Fruit fly (Drosophila melanogaster) whole organism, embryonic: ENCODE measurements around the gene CG7702.
A peak's percentile ranks its signal among the peaks of the same experiment; 100 is the strongest.

Experiments used
- Abd-B ChIP-seq: fragments of 200-800 bp; sonication (Bioruptor generic); optimal IDR thresholded peaks from 2 replicates; lab custom pipeline; 2018; ENCODE audit warnings: missing biosample characterization, mild to moderate bottlenecking, missing genetic modification characterization, moderate library complexity
- Blimp-1 ChIP-seq: fragments of 200-800 bp; sonication (Bioruptor generic); optimal IDR thresholded peaks from 3 replicates; lab custom pipeline; 2018; ENCODE audit warnings: missing biosample characterization, missing genetic modification characterization, mild to moderate bottlenecking, moderate library complexity, missing genetic modification reagents
- CG10431 ChIP-seq: fragments of 200-800 bp; sonication (Bioruptor generic); optimal IDR thresholded peaks from 3 replicates; lab custom pipeline; 2018; ENCODE audit warnings: missing biosample characterization, mild to moderate bottlenecking, missing genetic modification characterization
- CG11504 ChIP-seq: fragments of 200-800 bp; sonication (Bioruptor generic); optimal IDR thresholded peaks from 3 replicates; lab custom pipeline; 2019; ENCODE audit warnings: missing biosample characterization, mild to moderate bottlenecking, missing genetic modification characterization, moderate library complexity
- CG12236 ChIP-seq: fragments of 200-800 bp; sonication (Bioruptor generic); optimal IDR thresholded peaks from 2 replicates; lab custom pipeline; 2016; ENCODE audit warnings: missing biosample characterization, missing genetic modification characterization
- CG12942 ChIP-seq: fragments of 200-800 bp; sonication (Bioruptor generic); optimal IDR thresholded peaks from 3 replicates; lab custom pipeline; 2016; ENCODE audit warnings: missing biosample characterization, missing genetic modification characterization
- CG1529 ChIP-seq: fragments of 200-800 bp; sonication (Bioruptor generic); optimal IDR thresholded peaks from 3 replicates; lab custom pipeline; 2018; ENCODE audit warnings: missing biosample characterization, missing genetic modification characterization
- CG16779 ChIP-seq: fragments of 200-800 bp; sonication (Bioruptor generic); IDR thresholded peaks from 2 replicates; pipeline ENCODE4 v1.3.6; 2022; ENCODE audit warnings: missing biosample characterization, missing genetic modification characterization
- CG17385 ChIP-seq: fragments of 200-800 bp; sonication (Bioruptor generic); optimal IDR thresholded peaks from 3 replicates; lab custom pipeline; 2018; ENCODE audit warnings: missing biosample characterization, mild to moderate bottlenecking, missing genetic modification characterization
- CG2120 ChIP-seq: fragments of 200-800 bp; sonication (Bioruptor generic); optimal IDR thresholded peaks from 3 replicates; lab custom pipeline; 2016; ENCODE audit warnings: missing biosample characterization, missing genetic modification characterization
- CG2678 ChIP-seq: fragments of 200-800 bp; sonication (Bioruptor generic); optimal IDR thresholded peaks from 3 replicates; lab custom pipeline; 2019; ENCODE audit warnings: missing biosample characterization, mild to moderate bottlenecking, missing genetic modification characterization, moderate library complexity
- CG30403 ChIP-seq: fragments of 200-800 bp; sonication (Bioruptor generic); optimal IDR thresholded peaks from 3 replicates; lab custom pipeline; 2016; ENCODE audit warnings: missing biosample characterization, missing genetic modification characterization
- CG3847 ChIP-seq: fragments of 200-800 bp; sonication (Bioruptor generic); IDR thresholded peaks from 2 replicates; pipeline ENCODE4 v1.3.6; 2022; ENCODE audit warnings: missing biosample characterization, missing genetic modification characterization
- CG5180 ChIP-seq: fragments of 200-800 bp; sonication (Bioruptor generic); optimal IDR thresholded peaks from 3 replicates; lab custom pipeline; 2017; ENCODE audit warnings: missing biosample characterization, missing genetic modification characterization, mild to moderate bottlenecking, moderate library complexity, missing genetic modification reagents
- CG6175 ChIP-seq: fragments of 200-800 bp; sonication (Bioruptor generic); IDR thresholded peaks from 3 replicates; pipeline ENCODE4 v1.3.6; 2022; ENCODE audit warnings: missing biosample characterization, missing genetic modification characterization
- CG6654 ChIP-seq: fragments of 200-800 bp; sonication (Bioruptor generic); optimal IDR thresholded peaks from 2 replicates; lab custom pipeline; 2017; ENCODE audit warnings: missing biosample characterization, mild to moderate bottlenecking, missing genetic modification characterization
- CG6689 ChIP-seq: fragments of 200-800 bp; sonication (Bioruptor generic); IDR thresholded peaks from 2 replicates; pipeline ENCODE4 v1.3.6; 2022; ENCODE audit warnings: missing biosample characterization, missing genetic modification characterization
- CoRest ChIP-seq: fragments of 200-800 bp; sonication (Bioruptor generic); optimal IDR thresholded peaks from 3 replicates; lab custom pipeline; 2018; ENCODE audit warnings: missing biosample characterization, mild to moderate bottlenecking, missing genetic modification characterization, moderate library complexity
- Doc2 ChIP-seq: fragments of 200-800 bp; sonication (Bioruptor generic); IDR thresholded peaks from 2 replicates; pipeline ENCODE4 v1.3.6; 2022; ENCODE audit warnings: missing biosample characterization, missing genetic modification characterization
- Drgx ChIP-seq: fragments of 200-800 bp; sonication (Bioruptor generic); IDR thresholded peaks from 2 replicates; pipeline ENCODE4 v1.3.6; 2022; ENCODE audit warnings: missing biosample characterization, missing genetic modification characterization
- Eip74EF ChIP-seq, 2 experiments: fragments of 200-800 bp in 1 of 2; fragments of >200 bp in 1 of 2; sonication (Bioruptor generic) in 1 of 2; optimal IDR thresholded peaks; 2 replicates each; lab custom pipeline; 2017 to 2019; ENCODE audit warnings: missing biosample characterization in 2 of 2, missing genetic modification characterization in 2 of 2, mild to moderate bottlenecking in 1 of 2, moderate library complexity in 1 of 2
- Ets97D ChIP-seq: fragments of 200-800 bp; sonication (Bioruptor generic); optimal IDR thresholded peaks from 3 replicates; lab custom pipeline; 2016; ENCODE audit warnings: missing biosample characterization, missing genetic modification characterization
- HHEX ChIP-seq: fragments of 200-800 bp; sonication (Bioruptor generic); optimal IDR thresholded peaks from 3 replicates; lab custom pipeline; 2017; ENCODE audit warnings: missing biosample characterization, mild to moderate bottlenecking, missing genetic modification characterization, missing genetic modification reagents
- Jarid2 ChIP-seq: fragments of 200-800 bp; sonication (Bioruptor generic); optimal IDR thresholded peaks from 3 replicates; lab custom pipeline; 2017; ENCODE audit warnings: mild to moderate bottlenecking, missing biosample characterization, missing genetic modification reagents, missing genetic modification characterization
- Oli ChIP-seq: fragments of 200-800 bp; sonication (Bioruptor generic); optimal IDR thresholded peaks from 2 replicates; lab custom pipeline; 2018; ENCODE audit warnings: missing biosample characterization, mild to moderate bottlenecking, missing genetic modification characterization, moderate library complexity
- Pdp1 ChIP-seq, 2 experiments: fragments of 200-800 bp; sonication (Bioruptor generic); optimal IDR thresholded peaks; 3 replicates each; lab custom pipeline; 2016; ENCODE audit warnings: missing biosample characterization in 2 of 2, missing genetic modification characterization in 2 of 2, mild to moderate bottlenecking in 1 of 2, moderate library complexity in 1 of 2
- Sox102F ChIP-seq: fragments of 200-800 bp; sonication (Bioruptor generic); optimal IDR thresholded peaks from 2 replicates; lab custom pipeline; 2018; ENCODE audit warnings: missing biosample characterization, mild to moderate bottlenecking, missing genetic modification characterization, moderate library complexity
- ara ChIP-seq: fragments of 200-800 bp; sonication (Bioruptor generic); IDR thresholded peaks from 2 replicates; pipeline ENCODE4 v1.3.6; 2022; ENCODE audit warnings: missing biosample characterization, missing genetic modification characterization
- br ChIP-seq: fragments of >200 bp; optimal IDR thresholded peaks from 2 replicates; lab custom pipeline; 2017
- da ChIP-seq: fragments of 200-800 bp; sonication (Bioruptor generic); optimal IDR thresholded peaks from 2 replicates; lab custom pipeline; 2016; ENCODE audit warnings: missing biosample characterization, missing genetic modification characterization
- dm ChIP-seq: fragments of 200-800 bp; sonication (Bioruptor generic); optimal IDR thresholded peaks from 3 replicates; lab custom pipeline; 2016; ENCODE audit warnings: missing biosample characterization, missing genetic modification characterization
- dmrt99B ChIP-seq: fragments of 200-800 bp; sonication (Bioruptor generic); optimal IDR thresholded peaks from 2 replicates; lab custom pipeline; 2018; ENCODE audit warnings: missing biosample characterization, mild to moderate bottlenecking, missing genetic modification characterization, moderate library complexity
- gem ChIP-seq: fragments of 200-800 bp; sonication (Bioruptor generic); optimal IDR thresholded peaks from 2 replicates; lab custom pipeline; 2019; ENCODE audit warnings: missing biosample characterization, mild to moderate bottlenecking, missing genetic modification characterization, moderate library complexity
- gsb-n ChIP-seq: fragments of 200-800 bp; sonication (Bioruptor generic); optimal IDR thresholded peaks from 3 replicates; lab custom pipeline; 2018; ENCODE audit warnings: missing biosample characterization, mild to moderate bottlenecking, missing genetic modification characterization
- gt ChIP-seq: fragments of 200-800 bp; sonication (Bioruptor generic); IDR thresholded peaks from 2 replicates; pipeline ENCODE4 v1.3.6; 2022; ENCODE audit warnings: missing biosample characterization, missing genetic modification characterization
- kay ChIP-seq: fragments of 200-800 bp; sonication (Bioruptor generic); optimal IDR thresholded peaks from 2 replicates; lab custom pipeline; 2016; ENCODE audit warnings: missing biosample characterization, missing genetic modification characterization
- ken ChIP-seq: fragments of 200-800 bp; sonication (Bioruptor generic); IDR thresholded peaks from 3 replicates; pipeline ENCODE4 v1.3.6; 2022; ENCODE audit warnings: missing biosample characterization, missing genetic modification characterization
- lab ChIP-seq: fragments of 200-800 bp; sonication (Bioruptor generic); optimal IDR thresholded peaks from 3 replicates; lab custom pipeline; 2017; ENCODE audit warnings: missing biosample characterization, missing genetic modification characterization, mild to moderate bottlenecking, moderate library complexity, missing genetic modification reagents
- oc ChIP-seq: fragments of 200-800 bp; sonication (Bioruptor generic); optimal IDR thresholded peaks from 2 replicates; lab custom pipeline; 2018; ENCODE audit warnings: missing biosample characterization, mild to moderate bottlenecking, missing genetic modification characterization, moderate library complexity
- otp ChIP-seq: fragments of 200-800 bp; sonication (Bioruptor generic); IDR thresholded peaks from 3 replicates; pipeline ENCODE4, ENCODE4 v1.3.6; 2022; ENCODE audit warnings: missing biosample characterization, missing genetic modification characterization
- row ChIP-seq: fragments of 200-800 bp; sonication (Bioruptor generic); IDR thresholded peaks from 3 replicates; pipeline ENCODE4 v1.3.6; 2022; ENCODE audit warnings: missing biosample characterization, missing genetic modification characterization
- schlank ChIP-seq: fragments of 200-800 bp; sonication (Bioruptor generic); optimal IDR thresholded peaks from 2 replicates; lab custom pipeline; 2018; ENCODE audit warnings: missing biosample characterization, mild to moderate bottlenecking, missing genetic modification characterization
- sd ChIP-seq: fragments of 200-800 bp; sonication (Bioruptor generic); optimal IDR thresholded peaks from 3 replicates; lab custom pipeline; 2018; ENCODE audit warnings: missing biosample characterization, mild to moderate bottlenecking, missing genetic modification characterization, moderate library complexity
- sens ChIP-seq: fragments of 200-800 bp; sonication (Bioruptor generic); peaks from one replicate; lab custom pipeline; 2016; ENCODE audit warnings: missing biosample characterization, missing genetic modification characterization
- slbo ChIP-seq: fragments of 200-800 bp; sonication (Bioruptor generic); IDR thresholded peaks from 2 replicates; pipeline ENCODE4 v1.3.6; 2022; ENCODE audit warnings: missing biosample characterization, missing genetic modification characterization
- sob ChIP-seq: fragments of 200-800 bp; sonication (Bioruptor generic); IDR thresholded peaks from 2 replicates; pipeline ENCODE4 v1.3.6; 2022; ENCODE audit warnings: missing biosample characterization, missing genetic modification characterization
- tio ChIP-seq: fragments of 200-800 bp; sonication (Bioruptor generic); optimal IDR thresholded peaks from 2 replicates; lab custom pipeline; 2017; ENCODE audit warnings: missing biosample characterization, missing genetic modification characterization, inconsistent platforms
- zen2 ChIP-seq: fragments of 200-800 bp; sonication (Bioruptor generic); IDR thresholded peaks from 3 replicates; pipeline ENCODE4 v1.3.6; 2022; ENCODE audit warnings: missing biosample characterization, missing genetic modification characterization; ENCODE audit not compliant: partially characterized antibody

Gene CG7702

DNA sequence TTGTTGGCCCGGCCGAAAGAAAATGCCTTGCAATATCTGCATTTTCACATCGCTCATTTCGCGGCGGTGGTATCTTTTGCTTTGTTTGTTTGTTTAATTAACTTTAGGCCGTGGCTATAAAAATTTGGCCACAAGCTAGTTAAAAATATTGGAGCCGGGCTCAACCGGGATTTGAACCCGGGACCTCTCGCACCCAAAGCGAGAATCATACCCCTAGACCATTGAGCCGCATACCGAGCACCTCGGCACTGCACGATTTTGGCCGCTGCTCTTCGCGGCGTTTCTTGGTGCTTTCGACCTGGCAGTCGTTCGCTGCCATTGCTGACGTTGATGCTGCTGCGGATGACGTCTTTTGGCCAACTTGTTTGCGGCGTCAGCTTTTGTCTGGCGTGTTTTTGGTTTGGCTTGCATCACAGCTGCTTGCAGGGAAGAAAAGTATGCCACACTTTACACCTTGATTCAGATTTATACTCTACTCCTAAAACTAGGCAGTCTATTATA is 40.8 kb upstream of the CG7702 start (continued):
- TF ChIP-seq CG12236 (GFP tag; lab: Kevin White, UChicago) = no peak
- 0 out of 3 replicates have a peak, but pooled peaks have one; percentile 14 for TF ChIP-seq zen2 (GFP tag; lab: Robert Waterston, UW)
- no peak for TF ChIP-seq CG30403 (GFP tag; lab: Kevin White, UChicago)
- TF ChIP-seq CG1529 (GFP tag; lab: Kevin White, UChicago) = no peak
- peak; percentile 57 for TF ChIP-seq CG5180 (GFP tag; lab: Kevin White, UChicago)
- TF ChIP-seq ken (GFP tag; lab: Robert Waterston, UW) = no peak
- TF ChIP-seq CG3847 (GFP tag; lab: Robert Waterston, UW) = no peak
- TF ChIP-seq otp = no peak
- TF ChIP-seq CG12942 = no peak
- no peak for TF ChIP-seq dm

DNA sequence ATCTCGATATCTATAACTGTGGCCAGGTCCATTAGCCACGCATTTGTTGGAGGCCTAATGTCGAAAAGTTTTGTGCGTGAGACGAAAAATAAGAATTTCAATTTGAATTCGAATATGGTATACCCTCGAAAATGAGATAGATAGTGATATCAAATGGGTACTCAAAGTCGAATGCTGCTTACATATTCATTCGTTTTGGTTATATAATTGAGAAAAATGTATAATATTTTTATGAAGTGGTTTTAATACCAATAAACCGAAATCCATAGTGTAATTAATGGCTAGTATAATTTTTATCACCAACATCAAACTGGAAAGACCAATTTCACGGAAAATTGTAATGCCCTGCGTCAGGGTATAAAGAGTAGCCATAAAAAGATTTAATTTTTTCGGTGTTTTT is 36.1 kb upstream of the CG7702 start:
- 0 out of 2 replicates have a peak, but pooled peaks have one; percentile 8 for TF ChIP-seq slbo (GFP tag; lab: Robert Waterston, UW)
- TF ChIP-seq CG6689 = 0 out of 2 replicates have a peak, but pooled peaks have one; percentile 21
- peak; percentile 56 for TF ChIP-seq row
- TF ChIP-seq Jarid2 (GFP tag; lab: Kevin White, UChicago) = no peak
- TF ChIP-seq lab (GFP tag; lab: Kevin White, UChicago) = peak; percentile 6
- no peak for TF ChIP-seq sob
- TF ChIP-seq Sox102F (GFP tag; lab: Kevin White, UChicago) = peak; percentile 45
- no peak for TF ChIP-seq Doc2
- peak; percentile 28 for TF ChIP-seq CoRest
- TF ChIP-seq Oli = peak; percentile 31
- no peak for TF ChIP-seq HHEX (GFP tag; lab: Kevin White, UChicago)
- TF ChIP-seq kay (GFP tag; lab: Kevin White, UChicago) = no peak
- no peak for TF ChIP-seq CG16779 (GFP tag; lab: Robert Waterston, UW)
- peak; percentile 51 for TF ChIP-seq gem
- TF ChIP-seq Blimp-1 (GFP tag; lab: Kevin White, UChicago) = no peak
- peak; percentile 1 for TF ChIP-seq CG17385 (GFP tag; lab: Kevin White, UChicago)
- TF ChIP-seq sens (GFP tag; lab: Kevin White, UChicago) = peak; percentile 61
- no peak for TF ChIP-seq CG2678
- no peak for TF ChIP-seq Eip74EF (GFP tag; optimal IDR thresholded peaks at IDR 0.05; lab: Kevin White, UChicago)
- TF ChIP-seq CG30403 (GFP tag; lab: Kevin White, UChicago) = peak; percentile 1
- peak; percentile 50 for TF ChIP-seq dmrt99B (tag; lab: Kevin White, UChicago)
- TF ChIP-seq CG6654 = no peak
- TF ChIP-seq sd (tag; lab: Kevin White, UChicago) = no peak
- TF ChIP-seq da = no peak
- TF ChIP-seq ara = no peak
- no peak for TF ChIP-seq br (lab: Kevin White, UChicago)
- peak; percentile 6 for TF ChIP-seq CG2120 (GFP tag; lab: Kevin White, UChicago)
- no peak for TF ChIP-seq CG10431
- TF ChIP-seq gsb-n (tag; lab: Kevin White, UChicago) = peak; percentile 20
- TF ChIP-seq Pdp1 (GFP tag; optimal IDR thresholded peaks at IDR 0.05; lab: Kevin White, UChicago) = peak in 1 of 2 experiments; percentile 69
- TF ChIP-seq Abd-B (GFP tag; lab: Kevin White, UChicago) = peak; percentile 58
- peak; percentile 53; the same call in 1 of the 2 replicates for TF ChIP-seq Drgx (GFP tag; lab: Robert Waterston, UW)
- no peak for TF ChIP-seq Ets97D (GFP tag; lab: Kevin White, UChicago)
- TF ChIP-seq tio = peak; percentile 6
- TF ChIP-seq oc = peak; percentile 6
- TF ChIP-seq schlank = no peak
- TF ChIP-seq CG6175 (GFP tag; lab: Robert Waterston, UW) = no peak
- TF ChIP-seq CG11504 (tag; lab: Kevin White, UChicago) = peak; percentile 57
- no peak for TF ChIP-seq gt (GFP tag; lab: Robert Waterston, UW)
- TF ChIP-seq, all 482 proteins: peak for 20
